Worm (Caenorhabditis elegans) whole organism, early embryonic: Measurements from ENCODE around the gene sluh-7.

Source experiments
- ama-1 ChIP-seq: fragments of 150-350 bp; optimal IDR thresholded peaks from 2 replicates; lab custom pipeline; 2014
- ceh-36 ChIP-seq: sonication (generic microtip); optimal IDR thresholded peaks from 2 replicates; lab custom pipeline; 2016; ENCODE audit warnings: missing genetic modification characterization, inconsistent platforms, missing compliant biosample characterization
- flt-1 ChIP-seq: fragments of 200-800 bp; sonication (Bioruptor generic); IDR thresholded peaks from 2 replicates; pipeline ENCODE4 v1.3.6; 2022; ENCODE audit warnings: missing genetic modification characterization, missing compliant biosample characterization
- hnd-1 ChIP-seq: sonication (generic microtip); optimal IDR thresholded peaks from 2 replicates; lab custom pipeline; 2016; ENCODE audit warnings: missing genetic modification characterization, missing compliant biosample characterization
- pes-1 ChIP-seq: fragments of 200-800 bp; sonication (Bioruptor generic); IDR thresholded peaks from 2 replicates; pipeline ENCODE4 v1.3.6; 2022; ENCODE audit warnings: missing genetic modification reagents, missing genetic modification characterization, missing compliant biosample characterization
- sea-1 ChIP-seq: fragments of 200-800 bp; sonication (Bioruptor generic); conservative IDR thresholded peaks from 2 replicates; pipeline ENCODE4 v1.3.6; 2022; ENCODE audit warnings: missing genetic modification characterization, missing compliant biosample characterization

ce11 chrV:10371951-10372350 lies 16.3 kb upstream of the sluh-7 start, which contains the start of gene ugt-49:
- TF ChIP-seq ceh-36 (tag; lab: Kevin White, UChicago) (no peak), flt-1 (GFP tag; lab: Robert Waterston, UW) (no peak), hnd-1 (tag; lab: Kevin White, UChicago) (no peak), sea-1 (no peak), ama-1 (lab: Kevin White, UChicago) (no peak), pes-1 (no peak)
